Worm (Caenorhabditis elegans) whole organism, L4/young adult: ENCODE results near the gene C18H7.11.

Experiments used
- W03F9.2 ChIP-seq: fragments of 150-350 bp; optimal IDR thresholded peaks from 2 replicates; lab custom pipeline; 2014; ENCODE audit warnings: missing biosample characterization, missing genetic modification characterization
- dao-5 ChIP-seq: sonication (generic microtip); optimal IDR thresholded peaks from 2 replicates; lab custom pipeline; 2016; ENCODE audit warnings: missing genotype, missing genetic modification characterization, moderate library complexity, missing compliant biosample characterization
- him-1 ChIP-seq: sonication (generic microtip); optimal IDR thresholded peaks from 2 replicates; lab custom pipeline; 2016; ENCODE audit warnings: missing genotype, missing genetic modification reagents, missing genetic modification characterization, missing compliant biosample characterization

Gene C18H7.11

DNA sequence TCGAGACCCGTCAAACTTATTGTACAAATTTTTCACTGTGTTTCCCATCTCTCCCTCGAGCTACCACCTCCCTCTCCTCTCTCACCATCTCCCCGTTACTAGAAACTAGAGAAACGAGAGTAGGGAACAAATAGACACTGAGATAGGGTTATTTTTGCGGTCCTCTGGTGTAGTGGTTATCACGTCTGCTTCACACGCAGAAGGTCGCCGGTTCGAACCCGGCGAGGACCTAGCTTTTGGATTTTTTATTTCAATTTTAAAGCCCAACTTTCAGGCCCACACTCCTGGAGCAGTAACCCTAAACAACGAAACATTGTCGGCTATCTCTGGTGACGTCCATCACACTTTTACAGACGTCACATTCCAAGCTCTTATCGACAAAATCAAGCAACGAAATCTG, 23.6 kb downstream of the C18H7.11 start:
- TF ChIP-seq dao-5 (peak; percentile 48), him-1 (tag; lab: Kevin White, UChicago) (peak; percentile 56), W03F9.2 (no peak)

DNA sequence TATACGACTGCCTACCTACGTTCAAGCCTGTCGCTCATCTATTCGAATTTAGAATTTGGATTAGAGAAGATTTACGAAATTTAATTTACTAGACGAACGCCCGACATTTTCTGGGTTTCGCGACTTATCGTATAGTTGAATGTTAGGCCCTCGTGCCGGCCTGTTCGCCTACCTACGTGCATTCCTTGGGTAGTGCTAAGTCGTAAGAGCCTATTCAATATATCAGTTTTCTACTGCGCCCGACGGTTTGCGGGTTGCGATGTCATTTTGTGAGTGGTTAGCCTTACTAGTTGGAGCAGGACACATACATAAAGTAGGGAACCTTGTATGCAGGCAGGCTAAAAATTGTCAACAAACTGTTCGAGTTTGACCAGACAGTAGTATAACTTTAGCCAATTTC, 26.3 kb downstream of the C18H7.11 start:
- TF ChIP-seq dao-5 (no peak), W03F9.2 (no peak), him-1 (tag; lab: Kevin White, UChicago) (no peak)

DNA sequence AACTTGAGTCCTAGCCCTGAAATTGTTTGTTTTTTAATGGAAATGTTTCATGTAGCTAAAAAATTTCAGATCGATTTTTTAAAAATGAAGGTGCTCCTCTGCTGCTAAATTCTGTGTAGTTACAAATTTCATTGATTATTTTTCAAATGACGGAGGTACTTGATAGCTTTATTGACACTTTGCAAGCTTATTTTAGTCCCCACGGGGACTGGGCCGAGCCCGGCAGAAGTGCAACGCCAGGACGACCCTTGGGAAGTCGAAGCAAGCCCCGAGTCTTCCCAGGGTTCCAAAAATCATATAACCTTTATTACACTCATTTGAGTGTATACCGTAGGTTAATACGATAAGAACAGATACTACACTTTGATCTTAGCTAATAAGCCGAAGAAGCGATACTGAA, 27.2 kb downstream of the C18H7.11 start:
- TF ChIP-seq him-1 (tag; lab: Kevin White, UChicago) (no peak), dao-5 (no peak), W03F9.2 (no peak)

DNA sequence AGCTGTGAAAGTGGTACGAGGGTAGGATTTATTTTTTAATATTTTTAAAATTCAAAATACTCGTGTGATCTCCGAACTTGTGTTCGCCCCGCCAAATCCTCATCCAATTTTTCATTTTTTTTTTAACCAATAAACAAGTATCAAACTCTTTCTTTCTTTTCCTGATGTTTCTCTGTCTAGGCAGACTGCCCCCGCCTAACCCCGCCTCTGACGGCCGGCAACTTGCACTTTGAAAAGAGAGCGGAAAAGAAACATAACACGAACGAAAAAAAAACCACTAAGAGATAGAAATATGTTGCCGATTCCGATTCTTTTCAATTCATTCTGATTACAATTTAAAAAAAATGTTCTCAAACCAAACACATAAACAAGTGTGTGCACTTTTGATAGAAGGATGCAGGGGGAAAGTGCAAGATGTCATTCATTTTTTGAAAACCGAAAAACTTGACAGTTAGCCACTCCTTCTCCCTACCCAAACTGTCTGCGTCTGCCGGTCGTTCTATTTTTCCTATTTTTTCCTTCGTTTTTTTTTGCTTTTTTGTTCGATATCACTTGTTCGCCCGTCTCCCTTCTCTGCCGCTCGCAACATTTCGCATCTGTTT, 29.3 kb downstream of the C18H7.11 start:
- TF ChIP-seq dao-5 (no peak), W03F9.2 (no peak), him-1 (tag; lab: Kevin White, UChicago) (no peak)

DNA sequence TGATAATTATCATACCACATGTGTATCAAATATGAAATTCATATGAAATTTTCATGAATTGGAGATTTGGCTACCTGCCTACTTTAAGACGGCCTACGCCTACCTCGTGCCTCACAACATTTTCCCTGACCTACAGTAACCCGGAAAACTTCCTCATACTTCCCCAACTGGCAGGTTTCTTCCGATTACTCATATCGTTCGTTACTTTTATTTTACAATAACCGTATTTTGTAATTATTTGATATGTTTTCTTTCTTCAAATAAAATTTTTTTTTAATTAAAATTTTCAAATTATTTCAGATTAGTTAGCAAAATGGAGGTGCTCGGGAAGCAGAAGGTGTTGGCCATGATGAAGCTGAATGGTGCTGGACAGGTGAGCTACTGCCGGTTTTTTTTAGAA, 30.5 kb downstream of the C18H7.11 start, which contains the start of gene nhr-76:
Gene nhr-76, plus strand, starts transcription at position 301 of the 400 bp plus-strand sequence.
- no peak for TF ChIP-seq him-1 (tag; lab: Kevin White, UChicago)
- no peak for TF ChIP-seq W03F9.2

DNA sequence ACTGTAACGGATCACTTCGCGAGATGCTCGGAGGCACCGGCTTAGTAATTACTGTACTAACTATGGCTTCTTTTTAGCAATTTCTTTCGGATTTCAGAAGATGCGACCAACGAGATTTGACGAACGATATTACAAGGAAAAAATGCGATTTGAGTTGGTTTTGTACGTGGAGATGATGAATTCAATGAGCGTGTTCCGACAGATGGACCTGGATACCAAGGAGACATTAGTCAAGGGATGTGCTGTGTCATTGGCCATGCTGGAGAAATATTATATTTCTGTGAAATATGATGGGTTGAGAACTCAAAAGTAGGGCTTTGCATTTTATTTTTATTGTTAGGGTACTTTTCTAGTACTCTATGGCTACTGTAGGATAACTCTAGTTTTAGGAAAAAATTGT, 33.9 kb downstream of the C18H7.11 start:
- TF ChIP-seq dao-5 (no peak), W03F9.2 (no peak), him-1 (tag; lab: Kevin White, UChicago) (no peak)

DNA sequence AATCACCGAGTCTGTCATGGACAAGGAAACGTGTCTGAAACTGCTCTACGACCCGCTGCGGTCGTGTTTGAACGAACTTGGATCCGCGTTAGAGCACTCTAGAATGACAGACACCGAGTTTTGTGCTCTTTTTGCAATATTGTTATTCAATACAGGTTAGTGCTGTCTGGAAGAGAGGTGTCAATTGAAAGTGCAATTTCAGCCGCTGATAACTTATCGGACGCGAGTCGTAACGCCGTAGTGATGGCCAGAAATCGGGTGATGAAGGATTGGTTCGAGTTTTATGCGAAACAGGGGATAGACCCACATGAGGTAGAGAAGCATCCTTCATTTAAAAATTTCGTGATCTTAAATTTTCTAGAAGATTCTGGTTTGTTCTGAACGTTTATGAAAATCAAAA, 35.2 kb downstream of the C18H7.11 start:
- TF ChIP-seq dao-5 = no peak
- TF ChIP-seq him-1 (tag; lab: Kevin White, UChicago) = no peak
- no peak for TF ChIP-seq W03F9.2

DNA sequence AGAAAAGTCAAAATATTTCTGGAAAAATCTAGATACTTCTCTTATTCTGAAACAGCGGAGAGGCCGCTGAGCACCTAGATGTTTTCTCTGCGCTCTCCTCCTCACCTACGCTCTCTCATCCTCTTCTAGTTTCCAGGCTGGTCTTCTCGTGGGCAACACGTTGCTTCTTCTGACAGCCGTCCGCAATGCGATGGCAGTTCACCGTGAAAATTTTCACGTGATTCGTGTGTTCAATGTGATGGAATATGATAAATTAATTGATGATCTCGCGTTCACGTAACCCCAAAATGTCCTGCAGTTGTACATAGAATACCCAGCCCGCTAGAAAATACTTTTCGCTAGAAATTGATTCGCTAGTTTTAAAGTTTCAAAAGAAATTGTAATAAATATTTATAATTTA, 36.9 kb downstream of the C18H7.11 start:
- TF ChIP-seq W03F9.2 (no peak), him-1 (tag; lab: Kevin White, UChicago) (no peak), dao-5 (no peak)

DNA sequence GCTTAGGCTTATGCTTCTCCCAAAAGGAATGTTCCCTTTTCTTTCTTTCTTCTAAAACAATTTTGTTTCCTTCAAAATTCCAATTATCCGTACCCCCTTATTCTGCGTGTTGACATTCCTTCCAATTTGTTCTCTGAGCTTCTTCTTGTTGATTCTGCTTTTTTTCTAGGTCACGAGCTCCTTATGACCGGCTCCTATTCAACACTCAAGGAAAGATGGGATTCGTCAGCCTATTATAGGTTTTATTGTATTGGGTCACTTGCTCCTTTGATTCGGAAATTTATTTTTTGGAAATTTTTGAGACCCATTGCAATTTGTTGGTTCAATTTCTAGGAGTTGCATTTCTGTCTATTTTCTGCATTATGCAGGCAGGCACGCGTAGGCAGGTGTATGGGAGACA, 42.5 kb downstream of the C18H7.11 start:
- TF ChIP-seq dao-5 = no peak
- TF ChIP-seq W03F9.2 = no peak
- no peak for TF ChIP-seq him-1 (tag; lab: Kevin White, UChicago)

DNA sequence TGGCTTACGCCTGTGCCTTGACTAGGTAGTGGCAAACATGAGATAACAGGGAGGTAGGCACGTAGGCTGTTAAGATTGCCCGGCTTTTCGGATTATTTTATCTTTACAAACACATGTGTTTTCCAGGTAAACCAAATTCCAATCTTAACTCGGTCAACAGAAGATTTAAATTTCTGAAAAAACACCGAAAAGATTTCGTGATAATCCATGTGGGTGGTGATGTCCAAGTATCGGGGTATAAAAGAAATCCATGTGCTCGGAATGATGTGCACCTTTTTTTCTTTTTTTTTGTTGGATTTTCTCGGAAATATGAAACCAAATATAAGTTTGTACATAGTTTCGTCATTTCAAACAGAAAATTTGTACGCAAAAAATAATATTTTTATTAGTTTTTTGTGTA, 46.8 kb downstream of the C18H7.11 start:
- TF ChIP-seq him-1 (tag; lab: Kevin White, UChicago) (no peak), W03F9.2 (no peak), dao-5 (no peak)

DNA sequence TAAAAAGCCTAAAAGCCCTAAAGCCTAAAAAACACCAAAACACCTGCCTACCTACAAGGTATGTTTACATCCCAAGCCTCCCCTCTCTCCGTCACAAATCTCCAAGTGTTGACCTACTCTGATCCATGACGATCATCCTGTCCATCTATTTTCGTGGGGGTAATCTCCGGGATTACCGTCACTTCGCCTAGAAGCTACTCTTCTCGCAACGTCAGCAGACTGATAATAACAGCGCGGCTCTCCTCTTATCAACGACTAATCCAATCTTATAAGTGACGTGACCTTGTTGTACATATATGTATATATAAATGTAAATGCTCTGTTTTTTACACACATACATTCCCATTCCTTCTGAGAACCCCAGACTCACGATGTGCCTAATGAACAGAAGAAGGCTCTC, 51.7 kb downstream of the C18H7.11 start:
- TF ChIP-seq him-1 (tag; lab: Kevin White, UChicago) (no peak), dao-5 (no peak), W03F9.2 (no peak)
